Worm (Caenorhabditis elegans) whole organism, L4 larva: Measurements from ENCODE around the gene col-96.

ENCODE experiments used
- ces-1 ChIP-seq: fragments of 150-350 bp; sonication (generic microtip); optimal IDR thresholded peaks from 4 replicates; lab custom pipeline; 2014; ENCODE audit warnings: missing biosample characterization, missing genetic modification reagents, missing genetic modification characterization
- dmd-8 ChIP-seq: fragments of 200-800 bp; sonication (Bioruptor generic); IDR thresholded peaks from 2 replicates; pipeline ENCODE4 v1.3.6; 2022; ENCODE audit warnings: missing genetic modification characterization, missing compliant biosample characterization
- unc-62 ChIP-seq, 3 experiments: fragments of 150-350 bp in 1 of 3; sonication (generic microtip); optimal IDR thresholded peaks in 2 of 3; peaks in 1 of 3; 1 replicate in 1 of 3; 2 replicates in 2 of 3; lab custom pipeline; 2014 to 2017; ENCODE audit warnings: missing biosample characterization in 3 of 3, missing genetic modification characterization in 3 of 3, missing genetic modification reagents in 3 of 3, missing genotype in 1 of 3

- TF ChIP-seq ces-1 (GFP tag; lab: Kevin White, UChicago): no peak
- no peak for TF ChIP-seq unc-62 (GFP tag; optimal IDR thresholded peaks at IDR 0.05 in 1 of 2; lab: Kevin White, UChicago)
- no peak for TF ChIP-seq unc-62 (tag; optimal IDR thresholded peaks at IDR 0.05; lab: Kevin White, UChicago)
- TF ChIP-seq dmd-8 (GFP tag; lab: Robert Waterston, UW): no peak
These were observed 34.3 kb upstream of the col-96 start for ce11 chrIII:11740868-11741267.
